Fruit fly (Drosophila melanogaster): Measurements from ENCODE around the gene CG8668.

- TF ChIP-seq CG10348 (GFP tag; IDR thresholded peaks at IDR 0.05), result no peak
- no peak for TF ChIP-seq CG34367 (tag; optimal IDR thresholded peaks at IDR 0.05)
- no peak for TF ChIP-seq CG32121 (GFP tag; IDR thresholded peaks at IDR 0.05)
- TF ChIP-seq Ets98B (GFP tag; IDR thresholded peaks at IDR 0.05), result no peak
- no peak for TF ChIP-seq EcR (GFP tag; optimal IDR thresholded peaks at IDR 0.05)
- no peak for TF ChIP-seq CG15710 (tag; optimal IDR thresholded peaks at IDR 0.05)
Observed at dm6 chr2L:8083413-8083426, 43.6 kb upstream of the CG8668 start, which contains the start of gene Bsg.

Measured in whole organism, pupa.